Worm (Caenorhabditis elegans) whole organism, early embryonic: ENCODE data around the gene wht-5.
"Not testable (repeated sequence)": the region's sequence is repeated elsewhere in the genome, so short reads cannot be mapped to it uniquely, and the experiment has no call there.

ENCODE experiments used
- aly-1 ChIP-seq: sonication (generic microtip); optimal IDR thresholded peaks from 2 replicates; lab custom pipeline; 2016; ENCODE audit warnings: missing genetic modification characterization, missing compliant biosample characterization
- ama-1 ChIP-seq: fragments of 150-350 bp; optimal IDR thresholded peaks from 2 replicates; lab custom pipeline; 2014
- ceh-13 ChIP-seq: fragments of 200-800 bp; sonication (Bioruptor generic); optimal IDR thresholded peaks from 2 replicates; lab custom pipeline; 2018; ENCODE audit warnings: mild to moderate bottlenecking, missing genetic modification characterization, missing compliant biosample characterization
- ceh-36 ChIP-seq: sonication (generic microtip); optimal IDR thresholded peaks from 2 replicates; lab custom pipeline; 2016; ENCODE audit warnings: missing genetic modification characterization, inconsistent platforms, missing compliant biosample characterization
- hmbx-1 ChIP-seq: sonication (generic microtip); optimal IDR thresholded peaks from 2 replicates; lab custom pipeline; 2016; ENCODE audit warnings: mild to moderate bottlenecking, missing genetic modification characterization, missing compliant biosample characterization
- sea-1 ChIP-seq: fragments of 200-800 bp; sonication (Bioruptor generic); conservative IDR thresholded peaks from 2 replicates; pipeline ENCODE4 v1.3.6; 2022; ENCODE audit warnings: missing genetic modification characterization, missing compliant biosample characterization
- tbx-11 ChIP-seq: fragments of 200-800 bp; sonication (Bioruptor generic); IDR thresholded peaks from 2 replicates; pipeline ENCODE4 v1.3.6; 2022; ENCODE audit warnings: missing genetic modification characterization, missing compliant biosample characterization
- tbx-37 ChIP-seq: fragments of 200-800 bp; sonication (Bioruptor generic); conservative IDR thresholded peaks from 2 replicates; pipeline ENCODE4 v1.3.6; 2022; ENCODE audit warnings: missing genetic modification reagents, missing genetic modification characterization, missing compliant biosample characterization

DNA sequence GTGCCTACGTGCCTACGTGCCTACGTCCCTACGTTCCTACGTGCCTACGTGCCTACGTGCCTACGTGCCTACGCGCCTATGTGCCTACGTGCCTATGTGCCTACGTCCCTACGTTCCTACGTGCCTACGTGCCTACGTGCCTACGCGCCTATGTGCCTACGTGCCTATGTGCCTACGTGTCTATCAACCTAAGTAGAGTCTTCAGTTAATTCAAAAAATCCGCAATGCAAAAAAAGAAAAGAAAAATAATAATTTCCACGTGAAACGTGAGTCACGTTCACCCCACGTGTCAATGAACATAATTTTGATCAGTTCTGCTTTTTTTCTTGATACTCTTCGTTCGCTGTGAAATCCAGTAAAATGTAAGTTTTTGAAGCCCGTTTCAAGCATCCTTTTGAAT is 10.4 kb upstream of the wht-5 start, which contains the start of gene F19B6.3:
- TF ChIP-seq hmbx-1; ama-1; tbx-11; ceh-13 (GFP tag; lab: Kevin White, UChicago); aly-1; tbx-37 (GFP tag; lab: Robert Waterston, UW); ceh-36 (tag; lab: Kevin White, UChicago); sea-1 (GFP tag; lab: Robert Waterston, UW): not testable (repeated sequence)
